1 fruit fly cellular context compared by ENCODE assay signal in genomic region chrX:20159679-20160140, dm6.
TF ChIP-seq lines count a peak whose summit lies in the region.

Gene Rab35, minus strand, starts transcription at chrX:20159872.

TF ChIP-seq in whole organism, embryonic, 481 proteins besides CTCF, POLR2A, EP300 and RAD21 (continued from another document and continues in another):
- TF ChIP-seq lilli (GFP tag; optimal IDR thresholded peaks at IDR 0.05; lab: Kevin White, UChicago) (peak; percentile 48), ems (GFP tag; optimal IDR thresholded peaks at IDR 0.05; lab: Kevin White, UChicago) (peak; percentile 6), CG7357 (GFP tag; IDR thresholded peaks at IDR 0.05; lab: Robert Waterston, UW) (no peak), mld (GFP tag; IDR thresholded peaks at IDR 0.05; lab: Robert Waterston, UW; ENCODE audit: partially characterized antibody) (peak; percentile 74; the same call in 2 of the 3 replicates), CG15514 (GFP tag; optimal IDR thresholded peaks at IDR 0.05; lab: Kevin White, UChicago) (peak; percentile 40), CoRest (tag; optimal IDR thresholded peaks at IDR 0.05; lab: Kevin White, UChicago) (peak; percentile 30), HLH54F (GFP tag; optimal IDR thresholded peaks at IDR 0.05; lab: Kevin White, UChicago) (peak; percentile 4), btn (GFP tag; optimal IDR thresholded peaks at IDR 0.05; lab: Kevin White, UChicago) (no peak), esg (GFP tag; conservative IDR thresholded peaks at IDR 0.05; lab: Robert Waterston, UW) (0 out of 2 replicates have a peak, but pooled peaks have one; percentile 13), nmo (GFP tag; optimal IDR thresholded peaks at IDR 0.05; lab: Kevin White, UChicago) (peak; percentile 64), CG2712 (tag; optimal IDR thresholded peaks at IDR 0.05; lab: Kevin White, UChicago) (peak; percentile 37), trem (tag; optimal IDR thresholded peaks at IDR 0.05; lab: Kevin White, UChicago) (peak; percentile 65), gem (tag; optimal IDR thresholded peaks at IDR 0.05; lab: Kevin White, UChicago) (peak; percentile 41), lola (GFP tag; optimal IDR thresholded peaks at IDR 0.05; lab: Kevin White, UChicago) (no peak), al (GFP tag; IDR thresholded peaks at IDR 0.05; lab: Robert Waterston, UW) (no peak), zfh1 (GFP tag; IDR thresholded peaks at IDR 0.05; lab: Robert Waterston, UW) (0 out of 3 replicates have a peak, but pooled peaks have one; percentile 30), Xbp1 (GFP tag; optimal IDR thresholded peaks at IDR 0.05; lab: Kevin White, UChicago) (peak; percentile 31), CG16813 (GFP tag; IDR thresholded peaks at IDR 0.05; lab: Robert Waterston, UW; ENCODE audit: partially characterized antibody) (peak; percentile 95), CG14710 (tag; optimal IDR thresholded peaks at IDR 0.05; lab: Kevin White, UChicago) (peak; percentile 71), CG13123 (GFP tag; optimal IDR thresholded peaks at IDR 0.05; lab: Kevin White, UChicago) (no peak), eve (GFP tag; optimal IDR thresholded peaks at IDR 0.05; lab: Kevin White, UChicago) (no peak), CG10267 (tag; optimal IDR thresholded peaks at IDR 0.05; lab: Kevin White, UChicago) (peak; percentile 92), CG13287 (GFP tag; IDR thresholded peaks at IDR 0.05; lab: Robert Waterston, UW; ENCODE audit: partially characterized antibody) (peak; percentile 93), CG1603 (tag; optimal IDR thresholded peaks at IDR 0.05; lab: Kevin White, UChicago) (peak; percentile 82), Atf6 (GFP tag; IDR thresholded peaks at IDR 0.05; lab: Robert Waterston, UW) (no peak), aop (GFP tag; IDR thresholded peaks at IDR 0.05; lab: Robert Waterston, UW) (no peak), E2f2 (GFP tag; IDR thresholded peaks at IDR 0.05; lab: Robert Waterston, UW) (peak; percentile 90), unpg (GFP tag; optimal IDR thresholded peaks at IDR 0.05; lab: Kevin White, UChicago) (peak; percentile 13), exex (tag; optimal IDR thresholded peaks at IDR 0.05; lab: Kevin White, UChicago) (no peak), grau (tag; optimal IDR thresholded peaks at IDR 0.05; lab: Kevin White, UChicago) (peak; percentile 17), org-1 (GFP tag; optimal IDR thresholded peaks at IDR 0.05; lab: Kevin White, UChicago) (no peak), Dll (GFP tag; IDR thresholded peaks at IDR 0.05; lab: Robert Waterston, UW; ENCODE audit: partially characterized antibody) (peak; percentile 97), zen2 (GFP tag; IDR thresholded peaks at IDR 0.05; lab: Robert Waterston, UW; ENCODE audit: partially characterized antibody) (peak; percentile 90), hb (GFP tag; IDR thresholded peaks at IDR 0.05; lab: Robert Waterston, UW; ENCODE audit: partially characterized antibody) (peak; percentile 91), CG18476 (GFP tag; optimal IDR thresholded peaks at IDR 0.05; lab: Kevin White, UChicago) (peak; percentile 28), sob (GFP tag; IDR thresholded peaks at IDR 0.05; lab: Robert Waterston, UW) (peak; percentile 5; the same call in 1 of the 2 replicates), Myb (GFP tag; optimal IDR thresholded peaks at IDR 0.05; lab: Kevin White, UChicago) (no peak), CG7745 (tag; optimal IDR thresholded peaks at IDR 0.05; lab: Kevin White, UChicago) (no peak), CG9215 (GFP tag; IDR thresholded peaks at IDR 0.05; lab: Robert Waterston, UW) (no peak), CG31441 (GFP tag; IDR thresholded peaks at IDR 0.05; lab: Robert Waterston, UW) (peak; percentile 14; the same call in 1 of the 2 replicates), pita (GFP tag; optimal IDR thresholded peaks at IDR 0.05; lab: Kevin White, UChicago) (no peak), CG17361 (GFP tag; IDR thresholded peaks at IDR 0.05; lab: Robert Waterston, UW) (0 out of 3 replicates have a peak, but pooled peaks have one; percentile 27), Max (GFP tag; optimal IDR thresholded peaks at IDR 0.05; lab: Kevin White, UChicago) (peak; percentile 19), croc (GFP tag; conservative IDR thresholded peaks at IDR 0.05; lab: Robert Waterston, UW) (no peak), mam (GFP tag; optimal IDR thresholded peaks at IDR 0.05; lab: Kevin White, UChicago) (peak; percentile 37), hbn (GFP tag; IDR thresholded peaks at IDR 0.05; lab: Robert Waterston, UW; ENCODE audit: partially characterized antibody) (peak; percentile 87), Vsx1 (GFP tag; optimal IDR thresholded peaks at IDR 0.05; lab: Kevin White, UChicago) (no peak), CG2678 (tag; optimal IDR thresholded peaks at IDR 0.05; lab: Kevin White, UChicago) (peak; percentile 4), ab (GFP tag; optimal IDR thresholded peaks at IDR 0.05; lab: Kevin White, UChicago) (no peak), CG7839 (tag; optimal IDR thresholded peaks at IDR 0.05; lab: Kevin White, UChicago) (peak; percentile 7), zfh2 (GFP tag; optimal IDR thresholded peaks at IDR 0.05; lab: Kevin White, UChicago) (peak; percentile 17), cwo (GFP tag; optimal IDR thresholded peaks at IDR 0.05; lab: Kevin White, UChicago) (no peak), NFAT (GFP tag; IDR thresholded peaks at IDR 0.05; lab: Robert Waterston, UW) (no peak), CG15011 (GFP tag; optimal IDR thresholded peaks at IDR 0.05; lab: Kevin White, UChicago) (no peak), sim (GFP tag; IDR thresholded peaks at IDR 0.05; lab: Robert Waterston, UW) (no peak), Rfx (GFP tag; IDR thresholded peaks at IDR 0.05; lab: Robert Waterston, UW) (peak; percentile 41), phol (tag; optimal IDR thresholded peaks at IDR 0.05; lab: Kevin White, UChicago) (peak; percentile 66), tna (GFP tag; IDR thresholded peaks at IDR 0.05; lab: Robert Waterston, UW; ENCODE audit: partially characterized antibody) (peak; percentile 80), zf30C (GFP tag; optimal IDR thresholded peaks at IDR 0.05; lab: Kevin White, UChicago) (no peak), CG5953 (GFP tag; IDR thresholded peaks at IDR 0.05; lab: Robert Waterston, UW) (no peak), Ets97D (GFP tag; optimal IDR thresholded peaks at IDR 0.05; lab: Kevin White, UChicago) (peak; percentile 44), PHDP (tag; optimal IDR thresholded peaks at IDR 0.05; lab: Kevin White, UChicago) (no peak), ato (GFP tag; IDR thresholded peaks at IDR 0.05; lab: Robert Waterston, UW; ENCODE audit: partially characterized antibody) (peak; percentile 84), gsb (GFP tag; IDR thresholded peaks at IDR 0.05; lab: Robert Waterston, UW) (no peak), CG12659 (GFP tag; optimal IDR thresholded peaks at IDR 0.05; lab: Kevin White, UChicago) (peak; percentile 31), CG4282 (GFP tag; optimal IDR thresholded peaks at IDR 0.05; lab: Kevin White, UChicago) (no peak), CG11093 (GFP tag; IDR thresholded peaks at IDR 0.05; lab: Robert Waterston, UW) (no peak), prd (optimal IDR thresholded peaks at IDR 0.05; lab: Kevin White, UChicago) (no peak), prd (GFP tag; IDR thresholded peaks at IDR 0.05; lab: Robert Waterston, UW) (peak; percentile 38; the same call in 1 of the 3 replicates), ewg (GFP tag; optimal IDR thresholded peaks at IDR 0.05; lab: Kevin White, UChicago) (no peak), zen (tag; optimal IDR thresholded peaks at IDR 0.05; lab: Kevin White, UChicago) (peak; percentile 33), cad (GFP tag; optimal IDR thresholded peaks at IDR 0.05; lab: Kevin White, UChicago) (no peak), CG6791 (GFP tag; IDR thresholded peaks at IDR 0.05; lab: Robert Waterston, UW; ENCODE audit: partially characterized antibody) (peak; percentile 92), MBD-R2 (GFP tag; IDR thresholded peaks at IDR 0.05; lab: Robert Waterston, UW) (no peak), ind (GFP tag; optimal IDR thresholded peaks at IDR 0.05; lab: Kevin White, UChicago) (peak; percentile 21), CG9817 (tag; optimal IDR thresholded peaks at IDR 0.05; lab: Kevin White, UChicago) (peak; percentile 1), CG12236 (GFP tag; optimal IDR thresholded peaks at IDR 0.05; lab: Kevin White, UChicago) (no peak), CG6254 (GFP tag; optimal IDR thresholded peaks at IDR 0.05; lab: Kevin White, UChicago) (no peak), Bteb2 (GFP tag; optimal IDR thresholded peaks at IDR 0.05; lab: Kevin White, UChicago) (no peak), CG10431 (GFP tag; optimal IDR thresholded peaks at IDR 0.05; lab: Kevin White, UChicago) (no peak), Hand (GFP tag; optimal IDR thresholded peaks at IDR 0.05; lab: Kevin White, UChicago) (no peak), Lhr (GFP tag; optimal IDR thresholded peaks at IDR 0.05; lab: Kevin White, UChicago) (peak; percentile 66), fu2 (GFP tag; optimal IDR thresholded peaks at IDR 0.05; lab: Kevin White, UChicago) (no peak), Fer2 (tag; optimal IDR thresholded peaks at IDR 0.05; lab: Kevin White, UChicago) (no peak), CG6272 (GFP tag; IDR thresholded peaks at IDR 0.05; lab: Robert Waterston, UW) (no peak), Dref (GFP tag; IDR thresholded peaks at IDR 0.05; lab: Robert Waterston, UW) (peak; percentile 77), HmgZ (tag; optimal IDR thresholded peaks at IDR 0.05; lab: Kevin White, UChicago) (peak; percentile 40), CG9437 (GFP tag; optimal IDR thresholded peaks at IDR 0.05; lab: Kevin White, UChicago) (no peak), Doc3 (GFP tag; IDR thresholded peaks at IDR 0.05; lab: Robert Waterston, UW; ENCODE audit: partially characterized antibody) (peak; percentile 93), dimm (GFP tag; IDR thresholded peaks at IDR 0.05; lab: Robert Waterston, UW) (no peak), CG30020 (tag; optimal IDR thresholded peaks at IDR 0.05; lab: Kevin White, UChicago) (peak; percentile 68), HLH4C (GFP tag; IDR thresholded peaks at IDR 0.05; lab: Robert Waterston, UW; ENCODE audit: partially characterized antibody) (peak; percentile 92), CG17359 (tag; optimal IDR thresholded peaks at IDR 0.05; lab: Kevin White, UChicago) (peak; percentile 46), gfzf (GFP tag; optimal IDR thresholded peaks at IDR 0.05; lab: Kevin White, UChicago) (peak; percentile 4), ranshi (GFP tag; IDR thresholded peaks at IDR 0.05; lab: Robert Waterston, UW) (peak; percentile 12; the same call in 1 of the 2 replicates), pzg (GFP tag; optimal IDR thresholded peaks at IDR 0.05; lab: Kevin White, UChicago) (peak; percentile 77), Ets65A (GFP tag; lab: Kevin White, UChicago) (peak; percentile 57), Dip3 (GFP tag; optimal IDR thresholded peaks at IDR 0.05; lab: Kevin White, UChicago) (peak; percentile 2), luna (GFP tag; optimal IDR thresholded peaks at IDR 0.05; lab: Kevin White, UChicago) (no peak), CG8281 (tag; optimal IDR thresholded peaks at IDR 0.05; lab: Kevin White, UChicago) (no peak), Fer3 (tag; optimal IDR thresholded peaks at IDR 0.05; lab: Kevin White, UChicago) (no peak), CG17829 (tag; optimal IDR thresholded peaks at IDR 0.05; lab: Kevin White, UChicago) (peak; percentile 17), CG42726 (GFP tag; IDR thresholded peaks at IDR 0.05; lab: Robert Waterston, UW; ENCODE audit: partially characterized antibody) (peak; percentile 84; the same call in 1 of the 2 replicates), CG2116 (GFP tag; optimal IDR thresholded peaks at IDR 0.05; lab: Kevin White, UChicago) (peak; percentile 89), hth (optimal IDR thresholded peaks at IDR 0.05; lab: Kevin White, UChicago) (no peak), CG13296 (GFP tag; optimal IDR thresholded peaks at IDR 0.05; lab: Kevin White, UChicago) (no peak), YL-1 (GFP tag; optimal IDR thresholded peaks at IDR 0.05; lab: Kevin White, UChicago) (no peak), row (GFP tag; IDR thresholded peaks at IDR 0.05; lab: Robert Waterston, UW) (peak; percentile 65), CG4617 (GFP tag; optimal IDR thresholded peaks at IDR 0.05; lab: Kevin White, UChicago; ENCODE audit: borderline replicate concordance) (peak; percentile 84), CG16863 (GFP tag; optimal IDR thresholded peaks at IDR 0.05; lab: Kevin White, UChicago) (no peak), CG2120 (GFP tag; optimal IDR thresholded peaks at IDR 0.05; lab: Kevin White, UChicago) (peak; percentile 49), ssp (GFP tag; IDR thresholded peaks at IDR 0.05; lab: Robert Waterston, UW) (0 out of 2 replicates have a peak, but pooled peaks have one; percentile 19), CG32532 (GFP tag; IDR thresholded peaks at IDR 0.05; lab: Robert Waterston, UW) (0 out of 2 replicates have a peak, but pooled peaks have one; percentile 13), cg (GFP tag; optimal IDR thresholded peaks at IDR 0.05; lab: Kevin White, UChicago) (peak; percentile 68), nom (GFP tag; optimal IDR thresholded peaks at IDR 0.05; lab: Kevin White, UChicago) (no peak), Bgb (GFP tag; IDR thresholded peaks at IDR 0.05; lab: Robert Waterston, UW; ENCODE audit: partially characterized antibody) (peak; percentile 91), MESR4 (GFP tag; optimal IDR thresholded peaks at IDR 0.05; lab: Kevin White, UChicago) (peak; percentile 82), hkb (optimal IDR thresholded peaks at IDR 0.05; lab: Kevin White, UChicago) (no peak), hkb (GFP tag; IDR thresholded peaks at IDR 0.05; lab: Robert Waterston, UW) (no peak), tgo (GFP tag; IDR thresholded peaks at IDR 0.05; lab: Robert Waterston, UW) (no peak), caup (GFP tag; optimal IDR thresholded peaks at IDR 0.05; lab: Kevin White, UChicago; ENCODE audit: severe bottlenecking) (no peak), Gug (GFP tag; IDR thresholded peaks at IDR 0.05; lab: Robert Waterston, UW) (peak; percentile 25; the same call in 1 of the 4 replicates), CG17328 (GFP tag; IDR thresholded peaks at IDR 0.05; lab: Robert Waterston, UW) (no peak), BEAF-32 (GFP tag; optimal IDR thresholded peaks at IDR 0.05; lab: Kevin White, UChicago) (peak; percentile 96), CG2129 (GFP tag; IDR thresholded peaks at IDR 0.05; lab: Robert Waterston, UW; ENCODE audit: partially characterized antibody) (peak; percentile 94), sug (tag; optimal IDR thresholded peaks at IDR 0.05; lab: Kevin White, UChicago) (peak; percentile 34), pnt (GFP tag; optimal IDR thresholded peaks at IDR 0.05; lab: Kevin White, UChicago) (no peak), CG11085 (GFP tag; IDR thresholded peaks at IDR 0.05; lab: Robert Waterston, UW) (no peak), Abd-B (GFP tag; optimal IDR thresholded peaks at IDR 0.05; lab: Kevin White, UChicago) (peak; percentile 3), CG11560 (tag; IDR thresholded peaks at IDR 0.05; lab: Robert Waterston, UW) (no peak)
